Fruit fly (Drosophila melanogaster) whole organism, pupa: ENCODE data around the gene Tengl2.

Experiments
- CG10348 ChIP-seq: fragments of 200-800 bp; sonication (Bioruptor generic); IDR thresholded peaks from 2 replicates; pipeline ENCODE4 v1.3.6; 2022; ENCODE audit warnings: missing biosample characterization, missing genetic modification characterization
- CG12605 ChIP-seq: fragments of 200-800 bp; sonication (Bioruptor generic); IDR thresholded peaks from 2 replicates; pipeline ENCODE4 v1.3.6; 2022; ENCODE audit warnings: missing biosample characterization, missing genetic modification characterization
- CG13204 ChIP-seq: fragments of 200-800 bp; sonication (Bioruptor generic); optimal IDR thresholded peaks from 2 replicates; lab custom pipeline; 2018; ENCODE audit warnings: missing biosample characterization, mild to moderate bottlenecking, missing genetic modification characterization, moderate library complexity
- CG14655 ChIP-seq: fragments of 200-800 bp; sonication (Bioruptor generic); optimal IDR thresholded peaks from 3 replicates; lab custom pipeline; 2017; ENCODE audit warnings: mild to moderate bottlenecking, missing biosample characterization, missing genetic modification reagents, missing genetic modification characterization
- CG15710 ChIP-seq: fragments of 200-800 bp; sonication (Bioruptor generic); optimal IDR thresholded peaks from 2 replicates; lab custom pipeline; 2018; ENCODE audit warnings: missing biosample characterization, mild to moderate bottlenecking, missing genetic modification characterization, moderate library complexity
- CG17806 ChIP-seq: fragments of 200-800 bp; sonication (Bioruptor generic); optimal IDR thresholded peaks from 2 replicates; lab custom pipeline; 2018; ENCODE audit warnings: missing biosample characterization, mild to moderate bottlenecking, missing genetic modification characterization, moderate library complexity
- CG32121 ChIP-seq: fragments of 200-800 bp; sonication (Bioruptor generic); IDR thresholded peaks from 2 replicates; pipeline ENCODE4 v1.3.6; 2022; ENCODE audit warnings: missing biosample characterization, missing genetic modification characterization
- CG34367 ChIP-seq: fragments of 200-800 bp; sonication (Bioruptor generic); optimal IDR thresholded peaks from 2 replicates; lab custom pipeline; 2018; ENCODE audit warnings: missing biosample characterization, mild to moderate bottlenecking, missing genetic modification characterization
- CG4496 ChIP-seq: fragments of 200-800 bp; sonication (Bioruptor generic); IDR thresholded peaks from 3 replicates; pipeline ENCODE4 v1.3.6; 2022; ENCODE audit warnings: missing biosample characterization, missing genetic modification characterization
- CG8301 ChIP-seq: fragments of 200-800 bp; sonication (Bioruptor generic); optimal IDR thresholded peaks from 2 replicates; lab custom pipeline; 2018; ENCODE audit warnings: missing biosample characterization, mild to moderate bottlenecking, missing genetic modification characterization
- CG9948 ChIP-seq: fragments of 200-800 bp; sonication (Bioruptor generic); optimal IDR thresholded peaks from 2 replicates; lab custom pipeline; 2018; ENCODE audit warnings: missing biosample characterization, mild to moderate bottlenecking, missing genetic modification characterization, moderate library complexity
- D1 ChIP-seq: fragments of 200-800 bp; sonication (Bioruptor generic); optimal IDR thresholded peaks from 2 replicates; lab custom pipeline; 2018; ENCODE audit warnings: missing biosample characterization, mild to moderate bottlenecking, missing genetic modification characterization, moderate library complexity
- EcR ChIP-seq: fragments of 200-800 bp; sonication (Bioruptor generic); optimal IDR thresholded peaks from 3 replicates; lab custom pipeline; 2019; ENCODE audit warnings: missing biosample characterization, missing genetic modification characterization, mild to moderate bottlenecking, moderate library complexity, missing genetic modification reagents
- Ets98B ChIP-seq: fragments of 200-800 bp; sonication (Bioruptor generic); IDR thresholded peaks from 2 replicates; pipeline ENCODE4 v1.3.6; 2022; ENCODE audit warnings: missing biosample characterization, missing genetic modification characterization
- Pif1A ChIP-seq: fragments of 200-800 bp; sonication (Bioruptor generic); optimal IDR thresholded peaks from 3 replicates; lab custom pipeline; 2016; ENCODE audit warnings: missing biosample characterization, missing genetic modification characterization
- Pif1B ChIP-seq: fragments of 200-800 bp; sonication (Bioruptor generic); optimal IDR thresholded peaks from 3 replicates; lab custom pipeline; 2016; ENCODE audit warnings: missing biosample characterization, missing genetic modification characterization
- Snoo ChIP-seq: fragments of 200-800 bp; sonication (Bioruptor generic); optimal IDR thresholded peaks from 3 replicates; lab custom pipeline; 2017; ENCODE audit warnings: missing biosample characterization, mild to moderate bottlenecking, missing genetic modification characterization, inconsistent platforms
- fd96Ca ChIP-seq: fragments of 200-800 bp; sonication (Bioruptor generic); IDR thresholded peaks from 3 replicates; pipeline ENCODE4 v1.3.6; 2022; ENCODE audit warnings: missing biosample characterization, missing genetic modification characterization
- gl ChIP-seq: fragments of 200-800 bp; sonication (Bioruptor generic); optimal IDR thresholded peaks from 2 replicates; lab custom pipeline; 2018; ENCODE audit warnings: missing biosample characterization, mild to moderate bottlenecking, missing genetic modification characterization
- rn ChIP-seq: fragments of 200-800 bp; sonication (Bioruptor generic); IDR thresholded peaks from 2 replicates; pipeline ENCODE4 v1.3.6; 2022; ENCODE audit warnings: missing biosample characterization, missing genetic modification characterization

The Tengl2 gene

DNA sequence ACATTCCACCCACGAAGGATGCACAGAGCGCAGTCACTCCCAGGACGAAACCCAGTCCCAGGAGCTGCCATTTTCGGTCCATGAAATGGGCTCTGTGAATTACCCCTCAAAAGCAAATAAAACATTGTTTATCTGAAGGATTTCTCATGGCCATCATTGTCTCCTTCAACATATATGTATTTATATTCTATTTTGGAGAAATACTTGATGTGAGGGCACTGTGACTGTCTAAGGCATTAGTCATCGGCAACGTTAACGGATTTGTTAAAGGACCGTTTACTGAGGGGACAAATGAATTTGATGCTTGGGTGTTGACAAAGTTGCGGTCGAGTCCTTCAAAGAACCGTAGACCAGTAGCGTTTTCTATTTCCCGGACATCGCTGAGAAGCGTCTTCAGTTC lies at the start of gene Tengl2:
TSS of gene Tengl2 (minus strand) at position 101 of the 400 bp plus-strand sequence.
- no peak for TF ChIP-seq gl (tag; lab: Kevin White, UChicago)
- no peak for TF ChIP-seq D1
- TF ChIP-seq CG10348 (GFP tag; lab: Robert Waterston, UW), result no peak
- TF ChIP-seq CG12605 (GFP tag; lab: Robert Waterston, UW), result no peak
- no peak for TF ChIP-seq Pif1A (GFP tag; lab: Kevin White, UChicago)
- no peak for TF ChIP-seq rn (GFP tag; lab: Robert Waterston, UW)
- no peak for TF ChIP-seq CG4496
- no peak for TF ChIP-seq CG14655 (GFP tag; lab: Kevin White, UChicago)
- no peak for TF ChIP-seq Snoo

DNA sequence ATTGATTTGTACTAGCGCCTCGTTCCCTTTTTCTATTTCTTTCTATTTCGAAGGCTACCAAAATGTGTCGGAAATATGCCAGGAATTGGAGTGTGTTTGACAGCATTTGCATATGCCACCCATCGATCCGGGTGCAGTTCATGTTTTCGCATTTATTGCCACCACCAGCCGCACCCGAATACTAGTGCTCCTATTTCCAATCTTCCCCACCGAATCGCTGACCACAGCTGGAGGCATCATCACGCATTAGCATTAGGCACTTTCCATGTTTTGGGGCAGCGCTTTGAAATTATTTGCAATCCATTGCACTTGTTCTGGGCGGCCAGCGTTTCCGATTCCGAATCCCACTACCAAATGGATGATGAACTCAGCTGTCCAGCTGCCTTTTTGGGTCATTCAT lies 48.6 kb upstream of the Tengl2 start, which contains the start of gene CG42658:
TSS of gene CG42658 (minus strand) at position 101 of the 400 bp plus-strand sequence.
- TF ChIP-seq Pif1B, result no peak
- TF ChIP-seq CG14655 (GFP tag; lab: Kevin White, UChicago), result no peak
- TF ChIP-seq CG15710 (tag; lab: Kevin White, UChicago), result no peak
- no peak for TF ChIP-seq D1
- TF ChIP-seq rn (GFP tag; lab: Robert Waterston, UW), result no peak
- TF ChIP-seq fd96Ca (GFP tag; lab: Robert Waterston, UW), result no peak
- no peak for TF ChIP-seq Pif1A (GFP tag; lab: Kevin White, UChicago)
- TF ChIP-seq gl (tag; lab: Kevin White, UChicago), result no peak
- no peak for TF ChIP-seq CG32121 (GFP tag; lab: Robert Waterston, UW)
- TF ChIP-seq CG13204 (GFP tag; lab: Kevin White, UChicago), result no peak
- no peak for TF ChIP-seq CG17806 (tag; lab: Kevin White, UChicago)

DNA sequence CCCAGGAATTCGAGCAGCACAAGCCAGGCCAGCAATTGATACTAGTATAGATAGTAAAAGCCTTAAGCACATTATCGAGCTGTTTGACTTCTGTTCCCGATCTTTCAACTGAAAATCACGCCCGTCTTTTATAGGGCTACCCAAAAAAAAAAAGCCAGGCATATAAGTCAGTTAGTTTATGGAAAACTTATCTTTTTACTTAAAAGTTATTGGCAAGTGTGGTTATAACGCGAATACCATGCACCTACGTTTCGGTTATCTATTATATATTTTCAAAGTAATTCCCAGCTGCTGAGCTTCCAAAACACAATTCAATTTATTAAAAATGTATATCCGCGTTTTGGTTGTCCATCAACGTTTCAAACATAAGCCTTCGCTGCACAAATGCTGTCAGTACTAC lies 47.6 kb upstream of the Tengl2 start, which contains the start of gene CG31681:
TSS of gene CG31681 (minus strand) at position 101 of the 400 bp plus-strand sequence.
- TF ChIP-seq Pif1A (GFP tag; lab: Kevin White, UChicago), result no peak
- no peak for TF ChIP-seq gl (tag; lab: Kevin White, UChicago)
- TF ChIP-seq CG15710 (tag; lab: Kevin White, UChicago), result no peak
- no peak for TF ChIP-seq CG17806 (tag; lab: Kevin White, UChicago)
- TF ChIP-seq CG10348 (GFP tag; lab: Robert Waterston, UW), result no peak
- no peak for TF ChIP-seq CG34367 (tag; lab: Kevin White, UChicago)
- TF ChIP-seq CG8301, result no peak
- no peak for TF ChIP-seq Pif1B
- TF ChIP-seq CG32121 (GFP tag; lab: Robert Waterston, UW), result no peak
- no peak for TF ChIP-seq EcR
- no peak for TF ChIP-seq CG12605 (GFP tag; lab: Robert Waterston, UW)
- TF ChIP-seq Snoo, result no peak
- TF ChIP-seq rn (GFP tag; lab: Robert Waterston, UW), result no peak
- TF ChIP-seq D1, result no peak
- no peak for TF ChIP-seq CG13204 (GFP tag; lab: Kevin White, UChicago)
- no peak for TF ChIP-seq CG14655 (GFP tag; lab: Kevin White, UChicago)
- no peak for TF ChIP-seq fd96Ca (GFP tag; lab: Robert Waterston, UW)

DNA sequence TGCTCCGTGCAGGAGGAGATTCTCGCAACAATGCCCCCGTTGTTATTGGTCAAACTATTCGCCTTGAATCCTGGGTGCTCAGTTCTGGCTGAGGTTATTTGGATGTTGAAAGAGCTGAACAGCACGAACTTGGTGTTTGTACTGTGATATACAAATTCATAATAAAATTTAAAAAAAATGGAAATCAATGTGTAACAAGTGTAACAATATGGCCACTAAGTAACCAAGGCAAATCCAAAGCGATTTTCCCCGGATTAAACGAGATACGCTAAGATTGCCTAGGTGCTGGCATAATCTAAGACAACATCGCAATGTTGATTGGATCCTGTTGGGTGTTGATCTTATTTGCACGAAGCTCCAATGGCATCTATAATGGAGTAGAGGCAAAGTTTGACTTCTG lies 45.7 kb upstream of the Tengl2 start, which contains the start of gene CG4271:
TSS of gene CG4271 (plus strand) at position 301 of the 400 bp plus-strand sequence.
- TF ChIP-seq rn (GFP tag; lab: Robert Waterston, UW), result no peak
- no peak for TF ChIP-seq fd96Ca (GFP tag; lab: Robert Waterston, UW)

DNA sequence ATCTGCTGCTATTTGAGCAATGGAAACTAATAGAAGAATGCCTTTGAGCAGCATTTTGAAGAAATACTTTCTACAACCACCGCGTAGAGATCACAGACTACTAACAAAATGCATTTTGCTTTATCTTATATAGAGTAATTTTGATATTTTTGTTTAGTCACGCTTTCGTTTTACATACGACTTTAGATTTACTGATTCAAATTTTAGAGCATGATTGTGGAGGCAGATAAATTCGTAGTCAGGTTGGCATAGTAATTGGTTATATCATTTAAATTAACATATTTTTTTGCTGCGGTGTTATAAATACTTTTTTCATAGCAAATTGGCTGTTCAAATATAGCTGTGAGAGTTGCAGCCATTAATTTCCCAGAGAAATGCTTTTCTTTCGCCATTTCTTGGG lies 29.9 kb upstream of the Tengl2 start, which contains the start of gene CG17242:
TSS of gene CG17242 (minus strand) at position 101 of the 400 bp plus-strand sequence.
- TF ChIP-seq D1, result no peak
- TF ChIP-seq CG13204 (GFP tag; lab: Kevin White, UChicago), result no peak
- TF ChIP-seq CG17806 (tag; lab: Kevin White, UChicago), result no peak
- TF ChIP-seq Pif1B, result no peak
- no peak for TF ChIP-seq fd96Ca (GFP tag; lab: Robert Waterston, UW)
- TF ChIP-seq CG4496, result no peak
- TF ChIP-seq, all 21 proteins: peak for 0

DNA sequence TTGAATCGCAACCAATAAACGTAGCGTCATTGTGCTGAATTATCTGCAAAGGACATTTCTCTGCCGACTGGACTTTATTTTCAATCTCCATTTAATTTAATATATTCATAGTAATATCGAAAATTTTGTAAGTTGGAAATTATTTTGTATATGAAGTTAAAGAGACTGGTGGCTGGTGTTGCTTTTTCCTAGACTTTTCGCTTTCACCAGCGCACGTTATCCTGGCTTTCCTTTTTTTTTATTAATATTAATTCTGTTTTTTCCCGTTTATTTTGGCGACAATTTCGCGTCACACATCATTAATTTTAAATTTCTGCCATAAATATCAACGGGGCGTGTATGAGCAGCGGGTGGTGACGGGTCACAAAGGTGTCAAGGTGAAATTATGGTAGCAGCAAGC lies 26.0 kb upstream of the Tengl2 start, which contains the start of gene CG34049:
TSS of gene CG34049 (minus strand) at position 101 of the 400 bp plus-strand sequence.
- TF ChIP-seq CG14655 (GFP tag; lab: Kevin White, UChicago), result no peak
- TF ChIP-seq CG32121 (GFP tag; lab: Robert Waterston, UW), result no peak
- no peak for TF ChIP-seq EcR
- no peak for TF ChIP-seq Pif1B
- no peak for TF ChIP-seq CG15710 (tag; lab: Kevin White, UChicago)
- no peak for TF ChIP-seq CG34367 (tag; lab: Kevin White, UChicago)
- no peak for TF ChIP-seq Ets98B (GFP tag; lab: Robert Waterston, UW)
- no peak for TF ChIP-seq CG9948
- no peak for TF ChIP-seq CG10348 (GFP tag; lab: Robert Waterston, UW)
- no peak for TF ChIP-seq CG8301
- no peak for TF ChIP-seq CG4496
- TF ChIP-seq fd96Ca (GFP tag; lab: Robert Waterston, UW), result no peak
- no peak for TF ChIP-seq CG17806 (tag; lab: Kevin White, UChicago)
- no peak for TF ChIP-seq gl (tag; lab: Kevin White, UChicago)
- TF ChIP-seq rn (GFP tag; lab: Robert Waterston, UW), result no peak

DNA sequence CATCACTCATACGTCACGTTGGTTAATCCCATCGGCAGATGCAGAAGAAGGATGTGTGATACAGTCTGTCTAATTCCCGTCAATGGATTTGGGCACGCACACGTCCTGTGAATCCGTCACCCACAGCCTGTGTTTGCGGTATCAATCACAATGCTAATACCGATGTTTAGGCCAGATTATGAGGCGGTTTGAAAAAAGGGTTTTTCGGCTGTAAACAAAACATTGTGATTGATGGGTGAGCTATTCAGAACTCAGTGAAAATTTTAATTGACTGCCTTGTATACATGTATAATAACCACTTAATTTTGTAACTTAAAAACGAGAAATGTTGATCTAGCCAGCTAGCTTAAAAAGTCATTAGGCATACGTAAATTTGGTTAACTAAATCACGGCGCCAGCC lies 24.0 kb upstream of the Tengl2 start, which contains the start of gene CG4270:
TSS of gene CG4270 (plus strand) at position 301 of the 400 bp plus-strand sequence.
- TF ChIP-seq Pif1A (GFP tag; lab: Kevin White, UChicago) (no peak), CG32121 (GFP tag; lab: Robert Waterston, UW) (no peak), EcR (no peak), fd96Ca (GFP tag; lab: Robert Waterston, UW) (no peak), CG9948 (no peak), CG14655 (GFP tag; lab: Kevin White, UChicago) (no peak), CG8301 (no peak), CG17806 (tag; lab: Kevin White, UChicago) (no peak), CG13204 (GFP tag; lab: Kevin White, UChicago) (no peak), CG15710 (tag; lab: Kevin White, UChicago) (no peak)
